Fruit fly (Drosophila melanogaster) S2 (cell line): ENCODE measurements around the gene CG11951.

Experiments used
- CG8478 ChIP-seq: fragments of >200 bp; optimal IDR thresholded peaks from 2 replicates; lab custom pipeline; 2018
- CTCF ChIP-seq, 2 experiments: fragments of >200 bp; optimal IDR thresholded peaks; 2 replicates each; lab custom pipeline; 2018

CG11951 gene

dm6 chr3R:29196967-29197611 is 41.4 kb downstream of the CG11951 start, which contains the start of gene CG14515:
CG14515 (plus strand) TSS chr3R:29197556.
- no peak for TF ChIP-seq CTCF (optimal IDR thresholded peaks at IDR 0.05; lab: Kevin White, UChicago)
- TF ChIP-seq CG8478 (lab: Kevin White, UChicago), result no peak

- TF ChIP-seq CTCF (optimal IDR thresholded peaks at IDR 0.05; lab: Kevin White, UChicago) (no peak), CG8478 (lab: Kevin White, UChicago) (no peak)
Observed at dm6 chr3R:29194957-29195356, 43.6 kb downstream of the CG11951 start, which contains the start of gene jus. jus (minus strand) TSS chr3R:29194994.

dm6 chr3R:29190984-29191383 is 47.5 kb downstream of the CG11951 start:
- no peak for TF ChIP-seq CTCF (optimal IDR thresholded peaks at IDR 0.05; lab: Kevin White, UChicago)
- TF ChIP-seq CG8478 (lab: Kevin White, UChicago), result no peak
